Worm (Caenorhabditis elegans): ENCODE results near the gene gur-4.

- TF ChIP-seq ZK337.2 (GFP tag; IDR thresholded peaks at IDR 0.05), result no peak
- TF ChIP-seq pha-4 (GFP tag; IDR thresholded peaks at IDR 0.05), result no peak
- no peak for TF ChIP-seq pha-4 (tag; optimal IDR thresholded peaks at IDR 0.05)
- no peak for TF ChIP-seq sdz-12 (GFP tag; optimal IDR thresholded peaks at IDR 0.05)
- no peak for TF ChIP-seq lin-15B (tag; optimal IDR thresholded peaks at IDR 0.05)
- TF ChIP-seq nhr-28 (tag; optimal IDR thresholded peaks at IDR 0.05), result no peak
- TF ChIP-seq R02D3.7 (tag; optimal IDR thresholded peaks at IDR 0.05), result no peak
- TF ChIP-seq zag-1 (tag; optimal IDR thresholded peaks at IDR 0.05), result no peak
- no peak for TF ChIP-seq aly-2 (tag; optimal IDR thresholded peaks at IDR 0.05)
- TF ChIP-seq egl-27 (tag; optimal IDR thresholded peaks at IDR 0.05), result no peak
- TF ChIP-seq spr-3 (GFP tag; optimal IDR thresholded peaks at IDR 0.05), result no peak
- TF ChIP-seq nhr-48 (tag; optimal IDR thresholded peaks at IDR 0.05), result no peak
- TF ChIP-seq nhr-25 (tag; optimal IDR thresholded peaks at IDR 0.05; ENCODE audit: borderline replicate concordance, insufficient read depth), result no peak
- no peak for TF ChIP-seq snpc-1.2 (GFP tag; IDR thresholded peaks at IDR 0.05)
- no peak for TF ChIP-seq hlh-30 (tag; optimal IDR thresholded peaks at IDR 0.05; ENCODE audit: insufficient read depth)
Measured at ce11 chrII:14118391-14118790, 13.8 kb downstream of the gur-4 start.
